Fruit fly (Drosophila melanogaster) ovary, adult (tissue): ENCODE measurements around the gene CG13048.

ENCODE experiments used
- CG17801 ChIP-seq: fragments of 200-800 bp; optimal IDR thresholded peaks from 2 replicates; lab custom pipeline; 2019; ENCODE audit warnings: missing biosample characterization, mild to moderate bottlenecking, missing genetic modification characterization, moderate library complexity; ENCODE audit not compliant: partially characterized antibody

Gene CG13048

DNA sequence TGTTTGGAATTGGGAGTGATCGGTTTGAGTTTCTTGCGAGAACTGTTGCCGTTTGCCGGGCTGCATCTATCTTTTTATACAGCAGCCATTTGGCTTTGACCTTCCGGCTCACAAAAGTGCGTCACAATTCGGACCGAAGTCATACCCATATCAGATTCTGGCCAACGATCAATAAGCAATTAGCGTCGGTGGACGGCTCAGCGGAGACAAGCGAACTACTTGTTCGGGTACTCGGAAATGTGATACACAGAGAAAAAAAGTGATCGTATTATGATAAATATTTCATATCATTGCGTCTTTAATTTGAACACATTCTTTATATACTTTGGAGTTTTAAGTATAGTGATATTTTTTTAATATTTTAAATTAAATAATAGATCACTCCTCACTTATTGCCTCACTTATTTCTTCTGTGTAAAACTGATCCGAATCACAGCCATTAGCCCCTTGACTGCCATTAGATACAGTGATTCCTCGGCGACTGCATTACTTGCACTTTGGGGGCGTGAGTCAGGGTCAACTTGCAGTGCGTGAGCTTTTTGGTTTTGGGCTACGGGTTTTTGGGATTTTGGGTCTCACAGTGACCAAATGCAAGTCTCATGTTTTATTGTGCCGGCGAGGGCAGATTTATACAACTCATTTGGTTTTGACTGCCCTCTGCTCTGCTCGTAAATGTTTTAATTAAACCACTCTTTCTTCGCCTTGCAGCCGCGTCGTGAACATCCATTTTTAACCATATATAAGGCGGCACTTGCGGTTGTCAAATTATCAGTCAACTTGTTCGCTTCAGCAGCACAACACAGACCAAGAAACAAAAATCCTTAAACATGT lies 22.3 kb upstream of the CG13048 start, which contains the start of the genes CG13043 and CG13063:
Gene CG13043, minus strand, starts transcription at position 51 of the 831 bp plus-strand sequence.
Gene CG13063, plus strand, starts transcription at position 781 of the 831 bp plus-strand sequence.
- TF ChIP-seq CG17801 (GFP tag; lab: Kevin White, UChicago), result no peak

DNA sequence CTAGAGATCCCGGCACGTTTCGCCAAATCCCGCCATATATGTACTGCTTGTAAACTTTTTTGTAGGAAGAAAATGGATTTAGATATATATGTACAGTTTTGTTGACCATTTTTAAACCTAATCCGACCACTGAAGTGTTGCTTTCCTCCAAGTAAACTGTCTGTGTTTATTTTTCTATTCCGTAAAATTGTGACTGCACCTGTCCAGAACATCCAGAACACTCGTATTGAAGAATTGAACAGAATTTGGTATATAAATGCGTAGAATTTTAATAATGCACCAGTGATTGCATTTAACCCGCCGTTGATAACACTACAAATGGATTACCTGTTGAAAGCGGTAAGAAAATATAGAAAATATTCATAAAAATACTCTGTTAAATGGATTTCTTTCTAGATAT lies 20.3 kb upstream of the CG13048 start, which contains the start of gene CG43249:
Gene CG43249, plus strand, starts transcription at position 301 of the 400 bp plus-strand sequence.
- no peak for TF ChIP-seq CG17801 (GFP tag; lab: Kevin White, UChicago)

DNA sequence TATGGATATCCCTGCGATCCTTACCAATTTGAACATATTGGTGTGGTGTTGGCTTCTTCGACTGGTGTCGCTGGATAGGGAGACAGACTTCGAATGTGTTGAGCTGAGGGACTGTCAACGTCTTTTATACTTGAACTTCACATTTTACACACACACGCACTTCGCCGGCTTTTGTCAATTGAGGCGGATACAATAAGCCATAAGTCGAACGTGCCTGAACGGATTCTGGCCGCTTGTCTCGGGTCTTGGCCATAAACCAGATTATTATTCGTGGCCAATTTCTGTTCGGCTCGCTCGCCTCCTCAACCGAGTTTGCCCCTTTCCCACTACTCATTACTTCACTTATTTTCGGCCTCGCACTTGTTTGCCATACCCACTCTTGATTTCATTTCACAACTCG lies 19.4 kb upstream of the CG13048 start, which contains the start of gene CG13044:
Gene CG13044, minus strand, starts transcription at position 101 of the 400 bp plus-strand sequence.
- TF ChIP-seq CG17801 (GFP tag; lab: Kevin White, UChicago), result no peak

DNA sequence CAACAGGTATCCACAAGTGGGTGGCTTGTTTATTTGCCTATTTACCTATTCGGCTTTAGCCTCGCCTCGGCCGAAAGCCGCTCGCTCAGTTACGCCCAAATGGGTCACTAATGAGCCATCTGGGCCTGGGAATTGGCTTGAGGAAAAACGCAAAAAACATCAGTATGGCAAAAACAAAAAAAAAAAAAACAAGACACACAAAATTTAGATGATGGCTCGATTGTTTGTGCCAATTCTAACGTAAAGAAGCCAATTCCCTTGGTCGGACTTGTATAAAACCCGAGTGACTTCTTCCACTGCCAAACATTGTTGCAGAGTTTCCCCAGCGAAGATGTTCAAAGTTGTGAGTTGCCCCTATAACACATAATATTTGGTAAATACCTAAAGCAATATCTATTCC lies 17.4 kb upstream of the CG13048 start, which contains the start of gene CG4982:
Gene CG4982, plus strand, starts transcription at position 301 of the 400 bp plus-strand sequence.
- TF ChIP-seq CG17801 (GFP tag; lab: Kevin White, UChicago), result no peak

DNA sequence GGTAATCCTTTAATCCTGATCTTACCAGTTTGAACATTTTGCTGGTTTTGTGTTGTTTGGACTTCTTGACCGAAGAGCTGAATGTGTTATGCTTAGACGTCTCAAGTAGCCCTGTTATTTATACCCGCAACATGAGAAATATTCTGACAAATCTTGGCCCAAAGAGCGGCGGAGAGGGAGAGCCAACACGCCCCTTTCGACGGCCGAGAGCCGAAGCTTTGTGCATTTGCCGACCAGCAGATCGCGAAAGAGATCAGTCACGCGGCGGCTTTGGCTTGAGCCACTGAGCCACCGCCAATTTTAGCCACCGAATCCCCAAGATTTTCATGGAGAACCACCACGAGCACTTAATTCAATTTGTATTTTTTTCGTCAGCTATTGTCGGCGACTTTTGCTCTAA lies 11.7 kb upstream of the CG13048 start, which contains the start of gene CG4962:
Gene CG4962, minus strand, starts transcription at position 101 of the 400 bp plus-strand sequence.
- no peak for TF ChIP-seq CG17801 (GFP tag; lab: Kevin White, UChicago)

DNA sequence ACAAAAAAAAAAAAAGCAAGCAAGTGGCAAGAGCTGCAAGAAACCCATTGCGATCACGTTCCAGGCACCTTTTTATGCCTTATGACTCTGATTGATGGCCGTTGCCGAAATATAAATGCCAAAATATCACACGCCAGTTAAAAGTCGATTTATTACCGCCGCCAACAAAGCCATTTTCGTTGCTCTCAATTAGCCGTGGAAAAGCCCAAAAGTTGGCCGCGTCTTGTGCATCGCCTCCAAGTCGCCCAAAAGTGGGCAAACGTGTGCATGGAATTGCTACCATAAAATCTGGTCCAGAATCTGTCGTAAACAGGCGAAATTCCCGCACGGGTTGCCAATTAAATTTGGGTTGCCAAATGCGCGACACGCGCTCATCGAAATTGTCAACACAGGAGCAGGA lies 8.0 kb upstream of the CG13048 start:
- TF ChIP-seq CG17801 (GFP tag; lab: Kevin White, UChicago), result no peak

DNA sequence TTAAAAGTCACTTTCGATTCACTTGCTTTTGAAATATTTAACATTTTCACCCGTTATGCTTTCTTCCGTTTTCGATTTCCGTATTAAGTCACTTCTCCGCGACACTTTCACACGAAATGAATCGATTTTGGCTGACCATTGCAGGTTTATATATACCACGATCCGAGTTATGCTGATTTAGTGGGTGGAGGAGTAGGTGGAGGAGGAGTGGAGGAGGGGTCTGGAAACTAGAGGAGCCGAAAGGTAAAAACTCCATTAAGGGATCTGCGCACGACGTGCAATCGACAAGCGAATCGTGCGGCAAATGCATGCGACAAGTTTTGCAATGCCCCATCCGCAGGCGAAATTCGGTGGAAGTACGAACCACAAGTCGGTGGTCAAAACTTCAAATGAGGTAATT lies 7.1 kb upstream of the CG13048 start, which contains the start of gene CG13045:
Gene CG13045, minus strand, starts transcription at position 101 of the 400 bp plus-strand sequence.
- TF ChIP-seq CG17801 (GFP tag; lab: Kevin White, UChicago), result no peak

DNA sequence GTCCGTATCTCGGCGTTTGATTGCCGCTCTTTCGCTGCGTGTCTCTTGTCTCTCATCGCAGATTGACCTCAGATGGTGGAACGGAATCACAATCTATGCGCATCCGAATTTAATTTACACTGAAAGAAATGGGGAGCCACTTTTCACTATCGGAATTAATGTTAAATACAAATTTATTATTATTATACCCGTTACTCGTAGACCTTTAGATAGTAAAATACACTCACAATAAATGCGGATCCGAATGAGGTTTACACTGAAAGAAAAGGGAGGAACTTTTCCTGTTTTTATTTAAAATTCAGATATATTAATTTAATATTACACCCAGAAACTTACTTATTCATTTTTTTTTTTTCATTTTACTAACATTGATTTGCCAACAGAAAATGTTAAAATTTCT lies 5.3 kb upstream of the CG13048 start:
- no peak for TF ChIP-seq CG17801 (GFP tag; lab: Kevin White, UChicago)

DNA sequence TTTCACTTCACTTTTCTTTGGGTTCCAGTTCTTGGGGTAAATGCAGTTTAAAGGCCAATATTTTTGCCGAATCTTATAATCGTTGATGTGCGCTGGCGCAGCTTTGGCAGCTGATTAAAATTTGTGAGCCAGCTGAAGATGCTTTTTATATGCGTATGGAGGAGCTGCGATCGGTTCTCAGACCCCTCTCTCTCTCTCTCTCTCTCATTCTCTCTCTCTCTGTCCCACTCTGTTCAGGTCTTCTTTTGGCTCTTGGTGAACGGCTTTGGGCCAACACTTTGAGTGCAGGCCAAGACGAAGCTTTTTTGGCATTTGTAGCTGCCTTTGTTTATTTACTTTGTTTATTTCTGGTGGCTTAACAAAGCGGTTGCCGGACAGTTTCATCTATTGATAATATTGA lies 4.6 kb upstream of the CG13048 start, which contains the start of gene CG13046:
Gene CG13046, minus strand, starts transcription at position 101 of the 400 bp plus-strand sequence.
- no peak for TF ChIP-seq CG17801 (GFP tag; lab: Kevin White, UChicago)

DNA sequence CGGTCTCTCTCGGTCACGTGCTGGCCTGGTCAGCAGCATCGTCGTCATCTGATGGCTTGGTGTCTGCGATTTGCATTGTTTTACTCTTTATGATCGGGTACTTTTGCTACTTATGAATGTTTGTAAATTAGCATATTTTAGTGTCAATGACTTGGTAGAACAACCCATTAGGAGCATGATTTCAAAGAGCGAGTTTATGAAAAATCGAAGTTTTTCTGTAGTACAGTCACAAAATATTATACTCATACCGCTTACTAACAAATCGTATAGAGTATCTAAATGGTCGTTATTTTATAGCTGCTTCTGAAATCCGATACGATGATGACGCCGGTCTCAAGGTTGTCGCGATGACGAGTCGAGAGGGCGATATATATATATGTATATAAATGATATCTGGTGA lies 2.5 kb upstream of the CG13048 start:
- no peak for TF ChIP-seq CG17801 (GFP tag; lab: Kevin White, UChicago)

DNA sequence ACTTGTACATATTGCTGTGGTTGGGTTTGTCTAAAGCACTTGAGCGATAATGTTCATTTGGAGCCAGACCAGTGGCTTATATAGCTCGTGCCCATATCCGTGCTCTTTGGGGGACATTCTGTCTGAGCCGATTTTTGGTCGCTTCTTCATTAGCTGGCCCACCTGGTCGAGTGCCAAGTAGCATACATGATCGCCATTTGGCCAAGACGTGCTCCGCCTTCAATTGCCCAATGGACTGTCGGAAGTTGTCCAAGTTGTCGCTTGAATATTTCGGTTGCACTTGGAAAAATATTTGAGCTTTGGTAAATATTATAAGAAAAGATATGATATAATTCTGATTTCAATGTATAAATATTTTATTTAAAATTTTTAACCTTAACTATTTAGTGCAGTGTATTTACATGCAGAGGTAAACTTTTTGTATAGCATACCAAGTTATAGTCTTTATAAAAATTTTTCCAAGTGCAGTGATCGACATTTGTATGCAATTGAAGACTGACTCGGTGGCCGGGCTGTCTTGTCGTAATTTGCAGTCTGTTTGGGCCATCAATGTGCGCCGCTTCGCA lies 1.7 kb upstream of the CG13048 start, which contains the start of gene CG13047:
Gene CG13047, minus strand, starts transcription at position 51 of the 566 bp plus-strand sequence.
- TF ChIP-seq CG17801 (GFP tag; lab: Kevin White, UChicago), result no peak

DNA sequence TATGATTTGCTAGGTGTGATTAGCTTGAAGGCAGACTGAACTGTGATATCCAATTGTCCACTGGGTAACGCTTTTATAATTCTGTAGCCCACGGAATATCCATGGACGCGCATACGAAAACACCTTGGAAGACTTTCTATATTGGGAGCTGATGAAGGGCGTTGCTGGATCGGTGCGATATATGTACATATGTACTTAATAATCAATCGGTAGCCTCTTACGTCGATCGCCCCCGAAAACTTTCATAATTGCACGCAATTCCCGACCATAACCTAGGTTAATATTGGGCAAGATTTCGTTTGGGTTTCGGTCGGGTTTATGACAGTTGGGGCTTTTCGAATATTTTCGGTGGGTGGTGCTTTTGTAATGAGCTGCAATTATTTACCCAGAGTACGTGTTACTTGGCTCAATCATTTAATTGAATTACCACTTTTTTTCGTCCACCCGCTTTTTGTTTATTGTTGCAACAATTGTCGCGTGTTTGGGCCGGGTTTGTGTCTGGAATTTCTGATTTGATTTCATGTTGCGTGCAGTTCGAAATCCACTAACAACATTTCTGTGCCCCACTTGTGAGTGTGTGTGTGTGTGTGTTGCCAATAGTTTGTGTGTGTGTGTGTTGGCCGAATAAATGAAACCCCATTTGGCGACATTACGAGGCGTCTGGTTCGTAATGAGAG lies 1.7 kb downstream of the CG13048 start, which contains the start of gene CG13049:
Gene CG13049, minus strand, starts transcription at position 51 of the 677 bp plus-strand sequence.
- no peak for TF ChIP-seq CG17801 (GFP tag; lab: Kevin White, UChicago)

DNA sequence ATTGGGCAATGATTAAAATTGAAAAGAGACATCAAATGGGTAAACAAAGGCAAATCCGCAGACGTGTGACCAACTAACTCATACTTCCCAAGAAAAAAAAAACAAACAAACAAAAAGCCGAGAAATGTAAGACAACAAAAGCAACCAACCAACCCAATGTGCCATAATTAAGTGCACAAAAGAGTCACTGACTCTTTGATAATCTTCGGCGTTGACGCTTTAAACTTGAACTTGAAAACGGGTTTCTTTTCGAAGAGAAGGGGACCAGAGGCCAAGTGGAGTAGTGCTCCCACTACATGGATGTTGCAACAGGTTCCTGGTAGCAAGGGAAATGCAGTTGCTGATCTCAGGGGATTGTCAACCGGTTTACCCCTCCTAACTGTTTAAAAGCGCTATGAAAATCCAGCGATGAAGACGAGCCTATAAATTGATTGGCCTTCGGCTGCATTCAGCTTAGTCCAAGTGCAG lies 3.7 kb downstream of the CG13048 start, which contains the start of gene CG13064:
Gene CG13064, plus strand, starts transcription at position 418 of the 468 bp plus-strand sequence.
- no peak for TF ChIP-seq CG17801 (GFP tag; lab: Kevin White, UChicago)

DNA sequence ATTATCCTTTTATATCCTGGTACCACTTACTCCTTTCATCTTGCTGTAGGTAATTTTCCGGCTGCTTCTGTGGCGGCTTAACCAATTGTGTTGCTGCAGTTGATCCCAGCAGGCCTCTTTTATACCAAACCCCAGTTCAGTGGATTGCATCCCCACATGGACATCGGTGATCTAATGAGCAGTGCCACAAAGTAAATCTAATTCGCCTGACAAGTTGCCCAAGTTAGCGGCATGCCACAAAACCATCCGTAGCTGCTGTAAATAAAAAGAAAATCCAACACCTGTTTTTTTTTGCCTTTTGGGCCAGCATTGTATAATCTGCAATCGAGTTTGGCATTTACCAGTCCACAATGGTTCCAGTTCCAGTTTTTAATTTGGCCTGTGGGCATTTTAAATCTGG lies 4.5 kb downstream of the CG13048 start, which contains the start of gene CG13050:
Gene CG13050, minus strand, starts transcription at position 101 of the 400 bp plus-strand sequence.
- TF ChIP-seq CG17801 (GFP tag; lab: Kevin White, UChicago), result no peak
